Fruit fly (Drosophila melanogaster) whole organism, embryonic: Measurements from ENCODE around the gene Prp5.

ENCODE experiments used
- ATbp ChIP-seq: fragments of 200-800 bp; sonication (Bioruptor generic); optimal IDR thresholded peaks from 2 replicates; lab custom pipeline; 2017; ENCODE audit warnings: missing biosample characterization, mild to moderate bottlenecking, missing genetic modification characterization, missing genetic modification reagents
- Antp ChIP-seq: fragments of 200-800 bp; sonication (Bioruptor generic); optimal IDR thresholded peaks from 3 replicates; lab custom pipeline; 2016; ENCODE audit warnings: missing biosample characterization, missing genetic modification characterization
- Atf-2 ChIP-seq: fragments of 200-800 bp; sonication (Bioruptor generic); optimal IDR thresholded peaks from 2 replicates; lab custom pipeline; 2016; ENCODE audit warnings: missing biosample characterization, missing genetic modification characterization
- CG10462 ChIP-seq: fragments of 200-800 bp; sonication (Bioruptor generic); optimal IDR thresholded peaks from 2 replicates; lab custom pipeline; 2016; ENCODE audit warnings: missing biosample characterization, missing genetic modification characterization
- CG12299 ChIP-seq: fragments of 200-800 bp; sonication (Bioruptor generic); optimal IDR thresholded peaks from 2 replicates; lab custom pipeline; 2018; ENCODE audit warnings: missing biosample characterization, mild to moderate bottlenecking, missing genetic modification characterization
- CG15011 ChIP-seq: fragments of 200-800 bp; sonication (Bioruptor generic); optimal IDR thresholded peaks from 3 replicates; lab custom pipeline; 2018; ENCODE audit warnings: missing biosample characterization, mild to moderate bottlenecking, missing genetic modification characterization
- CG18476 ChIP-seq: fragments of 200-800 bp; sonication (Bioruptor generic); optimal IDR thresholded peaks from 2 replicates; lab custom pipeline; 2016; ENCODE audit warnings: missing biosample characterization, mild to moderate bottlenecking, missing genetic modification characterization
- CG18599 ChIP-seq: fragments of 200-800 bp; sonication (Bioruptor generic); optimal IDR thresholded peaks from 3 replicates; lab custom pipeline; 2017; ENCODE audit warnings: missing biosample characterization, missing genetic modification characterization, mild to moderate bottlenecking, moderate library complexity, missing genetic modification reagents
- CG2199 ChIP-seq: fragments of 200-800 bp; sonication (Bioruptor generic); IDR thresholded peaks from 3 replicates; pipeline ENCODE4 v1.3.6; 2022; ENCODE audit warnings: missing biosample characterization, missing genetic modification characterization
- CG31441 ChIP-seq: fragments of 200-800 bp; sonication (Bioruptor generic); IDR thresholded peaks from 2 replicates; pipeline ENCODE4 v1.3.6; 2022; ENCODE audit warnings: missing biosample characterization, missing genetic modification characterization
- CG33213 ChIP-seq: fragments of 200-800 bp; sonication (Bioruptor generic); optimal IDR thresholded peaks from 3 replicates; lab custom pipeline; 2016; ENCODE audit warnings: missing biosample characterization, missing genetic modification characterization
- CG34422 ChIP-seq: fragments of 200-800 bp; sonication (Bioruptor generic); IDR thresholded peaks from 3 replicates; pipeline ENCODE4 v1.3.6; 2022; ENCODE audit warnings: missing biosample characterization, missing genetic modification characterization
- CG8944 ChIP-seq: fragments of 200-800 bp; sonication (Bioruptor generic); optimal IDR thresholded peaks from 3 replicates; lab custom pipeline; 2016; ENCODE audit warnings: missing biosample characterization, missing genetic modification characterization
- Dad ChIP-seq: fragments of 200-800 bp; sonication (Bioruptor generic); optimal IDR thresholded peaks from 3 replicates; lab custom pipeline; 2016; ENCODE audit warnings: missing biosample characterization, missing genetic modification characterization
- Deaf1 ChIP-seq: fragments of 200-800 bp; optimal IDR thresholded peaks from 3 replicates; lab custom pipeline; 2019; ENCODE audit warnings: missing biosample characterization, mild to moderate bottlenecking, missing genetic modification characterization, moderate library complexity
- Drgx ChIP-seq: fragments of 200-800 bp; sonication (Bioruptor generic); IDR thresholded peaks from 2 replicates; pipeline ENCODE4 v1.3.6; 2022; ENCODE audit warnings: missing biosample characterization, missing genetic modification characterization
- Ets65A ChIP-seq: fragments of 200-800 bp; sonication (Bioruptor generic); peaks from one replicate; lab custom pipeline; 2016; ENCODE audit warnings: missing biosample characterization, missing genetic modification characterization
- Fer1 ChIP-seq: fragments of 200-800 bp; sonication (Bioruptor generic); optimal IDR thresholded peaks from 2 replicates; lab custom pipeline; 2017; ENCODE audit warnings: missing biosample characterization, mild to moderate bottlenecking, missing genetic modification characterization
- Gug ChIP-seq: fragments of 200-800 bp; sonication (Bioruptor generic); IDR thresholded peaks from 4 replicates; pipeline ENCODE4 v1.3.6; 2022; ENCODE audit warnings: missing biosample characterization, missing genetic modification characterization
- Hmx ChIP-seq: fragments of 200-800 bp; sonication (Bioruptor generic); optimal IDR thresholded peaks from 2 replicates; lab custom pipeline; 2016; ENCODE audit warnings: missing biosample characterization, missing genetic modification characterization
- Hr39 ChIP-seq: fragments of >200 bp; optimal IDR thresholded peaks from 2 replicates; lab custom pipeline; 2017
- Myb ChIP-seq: fragments of 200-800 bp; sonication (Bioruptor generic); optimal IDR thresholded peaks from 2 replicates; lab custom pipeline; 2016; ENCODE audit warnings: missing biosample characterization, missing genetic modification characterization
- Nf-YC ChIP-seq: fragments of 200-800 bp; optimal IDR thresholded peaks from 3 replicates; lab custom pipeline; 2019; ENCODE audit warnings: missing biosample characterization, mild to moderate bottlenecking, missing genetic modification characterization, moderate library complexity
- Spps ChIP-seq: fragments of 200-800 bp; sonication (Bioruptor generic); optimal IDR thresholded peaks from 2 replicates; lab custom pipeline; 2018; ENCODE audit warnings: missing biosample characterization, mild to moderate bottlenecking, missing genetic modification characterization
- Xbp1 ChIP-seq: fragments of 200-800 bp; sonication (Bioruptor generic); optimal IDR thresholded peaks from 3 replicates; lab custom pipeline; 2016; ENCODE audit warnings: missing biosample characterization, mild to moderate bottlenecking, missing genetic modification characterization
- abd-A ChIP-seq: fragments of 200-800 bp; sonication (Bioruptor generic); optimal IDR thresholded peaks from 3 replicates; lab custom pipeline; 2019; ENCODE audit warnings: missing biosample characterization, mild to moderate bottlenecking, missing genetic modification characterization, moderate library complexity
- ap ChIP-seq: fragments of 200-800 bp; sonication (Bioruptor generic); IDR thresholded peaks from 2 replicates; pipeline ENCODE4 v1.3.6; 2022; ENCODE audit warnings: missing biosample characterization, missing genetic modification characterization
- cg ChIP-seq: fragments of 200-800 bp; sonication (Bioruptor generic); optimal IDR thresholded peaks from 3 replicates; lab custom pipeline; 2019; ENCODE audit warnings: missing biosample characterization, mild to moderate bottlenecking, missing genetic modification characterization, moderate library complexity
- crp ChIP-seq, 2 experiments: fragments of 200-800 bp; sonication (Bioruptor generic); optimal IDR thresholded peaks; 2 replicates in 1 of 2; 3 replicates in 1 of 2; lab custom pipeline; 2017; ENCODE audit warnings: missing biosample characterization in 2 of 2, missing genetic modification characterization in 2 of 2, mild to moderate bottlenecking in 1 of 2, moderate library complexity in 1 of 2
- dimm ChIP-seq: fragments of 200-800 bp; sonication (Bioruptor generic); IDR thresholded peaks from 2 replicates; pipeline ENCODE4 v1.3.6; 2022; ENCODE audit warnings: missing biosample characterization, missing genetic modification characterization
- emc ChIP-seq: fragments of 200-800 bp; sonication (Bioruptor generic); optimal IDR thresholded peaks from 2 replicates; lab custom pipeline; 2016; ENCODE audit warnings: missing biosample characterization, missing genetic modification characterization
- ems ChIP-seq: fragments of 200-800 bp; sonication (Bioruptor generic); optimal IDR thresholded peaks from 3 replicates; lab custom pipeline; 2016; ENCODE audit warnings: missing biosample characterization, missing genetic modification characterization
- ewg ChIP-seq: fragments of 200-800 bp; sonication (Bioruptor generic); optimal IDR thresholded peaks from 3 replicates; lab custom pipeline; 2017; ENCODE audit warnings: mild to moderate bottlenecking, missing biosample characterization, missing genetic modification reagents, missing genetic modification characterization
- fu2 ChIP-seq: fragments of 200-800 bp; sonication (Bioruptor generic); optimal IDR thresholded peaks from 2 replicates; lab custom pipeline; 2016; ENCODE audit warnings: missing biosample characterization, missing genetic modification characterization
- gem ChIP-seq: fragments of 200-800 bp; sonication (Bioruptor generic); optimal IDR thresholded peaks from 2 replicates; lab custom pipeline; 2019; ENCODE audit warnings: missing biosample characterization, mild to moderate bottlenecking, missing genetic modification characterization, moderate library complexity
- hbn ChIP-seq: fragments of 200-800 bp; sonication (Bioruptor generic); IDR thresholded peaks from 2 replicates; pipeline ENCODE4 v1.3.6; 2022; ENCODE audit warnings: missing biosample characterization, missing genetic modification characterization; ENCODE audit not compliant: partially characterized antibody
- insv ChIP-seq, 2 experiments: fragments of 200-800 bp; sonication (Bioruptor generic); optimal IDR thresholded peaks; 3 replicates each; lab custom pipeline; 2016 to 2018; ENCODE audit warnings: missing biosample characterization in 2 of 2, missing genetic modification characterization in 2 of 2
- ken ChIP-seq: fragments of 200-800 bp; sonication (Bioruptor generic); IDR thresholded peaks from 3 replicates; pipeline ENCODE4 v1.3.6; 2022; ENCODE audit warnings: missing biosample characterization, missing genetic modification characterization
- knrl ChIP-seq: fragments of 200-800 bp; sonication (Bioruptor generic); IDR thresholded peaks from 3 replicates; pipeline ENCODE4 v1.3.6; 2022; ENCODE audit warnings: missing biosample characterization, missing genetic modification characterization; ENCODE audit not compliant: partially characterized antibody
- nau ChIP-seq: fragments of 200-800 bp; sonication (Bioruptor generic); optimal IDR thresholded peaks from 3 replicates; lab custom pipeline; 2017; ENCODE audit warnings: missing biosample characterization, mild to moderate bottlenecking, missing genetic modification characterization, missing genetic modification reagents
- nerfin-2 ChIP-seq: fragments of 200-800 bp; sonication (Bioruptor generic); IDR thresholded peaks from 2 replicates; pipeline ENCODE4 v1.3.6; 2022; ENCODE audit warnings: missing biosample characterization, missing genetic modification characterization; ENCODE audit not compliant: partially characterized antibody
- pho ChIP-seq: fragments of 200-800 bp; sonication (Bioruptor generic); optimal IDR thresholded peaks from 2 replicates; lab custom pipeline; 2016; ENCODE audit warnings: missing biosample characterization, missing genetic modification characterization
- psq ChIP-seq: fragments of 200-800 bp; sonication (Bioruptor generic); optimal IDR thresholded peaks from 2 replicates; lab custom pipeline; 2017; ENCODE audit warnings: missing biosample characterization, missing genetic modification characterization
- pzg ChIP-seq: fragments of 200-800 bp; sonication (Bioruptor generic); optimal IDR thresholded peaks from 3 replicates; lab custom pipeline; 2018; ENCODE audit warnings: missing biosample characterization, mild to moderate bottlenecking, missing genetic modification characterization, moderate library complexity
- row ChIP-seq: fragments of 200-800 bp; sonication (Bioruptor generic); IDR thresholded peaks from 3 replicates; pipeline ENCODE4 v1.3.6; 2022; ENCODE audit warnings: missing biosample characterization, missing genetic modification characterization
- sqz ChIP-seq: fragments of 200-800 bp; sonication (Bioruptor generic); optimal IDR thresholded peaks from 3 replicates; lab custom pipeline; 2018; ENCODE audit warnings: missing biosample characterization, mild to moderate bottlenecking, missing genetic modification characterization
- tin ChIP-seq: fragments of 200-800 bp; sonication (Bioruptor generic); optimal IDR thresholded peaks from 3 replicates; lab custom pipeline; 2016; ENCODE audit warnings: missing biosample characterization, missing genetic modification characterization
- tll ChIP-seq, 2 experiments: fragments of 200-800 bp in 1 of 2; fragments of >200 bp in 1 of 2; sonication (Bioruptor generic) in 1 of 2; optimal IDR thresholded peaks; 2 replicates each; lab custom pipeline; 2017 to 2019; ENCODE audit warnings: missing biosample characterization in 2 of 2, missing genetic modification characterization in 2 of 2, mild to moderate bottlenecking in 1 of 2, moderate library complexity in 1 of 2
- twi ChIP-seq: fragments of 200-800 bp; optimal IDR thresholded peaks from 2 replicates; lab custom pipeline; 2019; ENCODE audit warnings: missing biosample characterization, mild to moderate bottlenecking, missing genetic modification characterization, moderate library complexity
- unc-4 ChIP-seq: fragments of 200-800 bp; sonication (Bioruptor generic); IDR thresholded peaks from 2 replicates; pipeline ENCODE4 v1.3.6; 2022; ENCODE audit warnings: missing biosample characterization, missing genetic modification characterization; ENCODE audit not compliant: partially characterized antibody
- usp ChIP-seq: fragments of >200 bp; optimal IDR thresholded peaks from 2 replicates; lab custom pipeline; 2017; ENCODE audit warnings: missing biosample characterization, missing genetic modification characterization
- vnd ChIP-seq: fragments of 200-800 bp; sonication (Bioruptor generic); IDR thresholded peaks from 3 replicates; pipeline ENCODE4 v1.3.6; 2022; ENCODE audit warnings: missing biosample characterization, missing genetic modification characterization; ENCODE audit not compliant: partially characterized antibody

The Prp5 gene

DNA sequence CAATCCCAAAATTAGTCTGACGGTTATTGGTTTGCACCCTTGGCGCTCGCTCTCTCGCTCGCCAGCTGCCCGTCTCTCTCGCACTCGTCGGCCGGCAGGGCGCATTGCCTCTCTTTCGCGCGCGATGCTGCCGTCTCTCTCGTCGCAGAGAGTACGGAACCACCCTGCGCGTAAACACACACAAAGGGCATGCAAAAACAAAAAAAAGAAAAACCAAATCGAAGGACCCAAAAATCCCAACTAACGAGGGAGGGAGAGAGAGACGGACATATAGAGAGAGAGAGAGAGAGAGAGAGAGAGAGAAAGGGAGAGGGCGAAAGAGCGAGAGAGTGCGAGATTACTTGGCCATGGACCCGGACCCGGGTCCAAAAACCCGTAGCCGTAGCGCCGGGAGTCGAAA is 11.4 kb downstream of the Prp5 start (continued):
- TF ChIP-seq emc (no peak), CG8944 (GFP tag; lab: Kevin White, UChicago) (no peak), Myb (GFP tag; lab: Kevin White, UChicago) (no peak), pzg (GFP tag; lab: Kevin White, UChicago) (no peak), nerfin-2 (GFP tag; lab: Robert Waterston, UW) (no peak), insv (GFP tag; optimal IDR thresholded peaks at IDR 0.05; lab: Kevin White, UChicago) (no peak), abd-A (tag; lab: Kevin White, UChicago) (no peak), CG12299 (tag; lab: Kevin White, UChicago) (no peak), fu2 (GFP tag; lab: Kevin White, UChicago) (no peak), ap (GFP tag; lab: Robert Waterston, UW) (no peak), Nf-YC (tag; lab: Kevin White, UChicago) (peak; percentile 97), Fer1 (no peak), twi (tag; lab: Kevin White, UChicago) (peak; percentile 28), row (GFP tag; lab: Robert Waterston, UW) (no peak), usp (GFP tag; lab: Kevin White, UChicago) (no peak), cg (GFP tag; lab: Kevin White, UChicago) (peak; percentile 53), ewg (GFP tag; lab: Kevin White, UChicago) (peak; percentile 99), psq (GFP tag; lab: Kevin White, UChicago) (no peak), ATbp (no peak), dimm (no peak), Hr39 (lab: Kevin White, UChicago) (peak; percentile 13), hbn (GFP tag; lab: Robert Waterston, UW) (no peak), Ets65A (GFP tag; lab: Kevin White, UChicago) (peak; percentile 74), Hmx (no peak), Antp (no peak), Drgx (GFP tag; lab: Robert Waterston, UW) (no peak), CG15011 (GFP tag; lab: Kevin White, UChicago) (no peak), pho (GFP tag; lab: Kevin White, UChicago) (no peak), Xbp1 (GFP tag; lab: Kevin White, UChicago) (no peak), Gug (GFP tag; lab: Robert Waterston, UW) (no peak), tin (GFP tag; lab: Kevin White, UChicago) (no peak), vnd (GFP tag; lab: Robert Waterston, UW) (no peak), CG18476 (GFP tag; lab: Kevin White, UChicago) (no peak), CG31441 (GFP tag; lab: Robert Waterston, UW) (no peak), CG34422 (GFP tag; lab: Robert Waterston, UW) (no peak), ken (no peak), Deaf1 (tag; lab: Kevin White, UChicago) (peak; percentile 26), Dad (GFP tag; lab: Kevin White, UChicago) (no peak), CG2199 (GFP tag; lab: Robert Waterston, UW) (0 out of 3 replicates have a peak, but pooled peaks have one; percentile 33), sqz (GFP tag; lab: Kevin White, UChicago) (peak; percentile 79), nau (GFP tag; lab: Kevin White, UChicago) (no peak), Atf-2 (GFP tag; lab: Kevin White, UChicago) (no peak), unc-4 (GFP tag; lab: Robert Waterston, UW) (no peak), CG33213 (GFP tag; lab: Kevin White, UChicago) (no peak), gem (no peak), ems (GFP tag; lab: Kevin White, UChicago) (no peak), crp (GFP tag; optimal IDR thresholded peaks at IDR 0.05; lab: Kevin White, UChicago) (no peak), Spps (no peak), knrl (GFP tag; lab: Robert Waterston, UW) (no peak), CG10462 (GFP tag; lab: Kevin White, UChicago) (no peak), CG18599 (GFP tag; lab: Kevin White, UChicago) (no peak), tll (GFP tag; optimal IDR thresholded peaks at IDR 0.05; lab: Kevin White, UChicago) (peak in 1 of 2 experiments; percentile 65)
